Fruit fly (Drosophila melanogaster) whole organism, prepupa: ENCODE data around the gene CG42238.

Experiments used
- CG3032 ChIP-seq: fragments of 200-800 bp; optimal IDR thresholded peaks from 2 replicates; lab custom pipeline; 2019; ENCODE audit warnings: missing biosample characterization, mild to moderate bottlenecking, missing genetic modification characterization, moderate library complexity
- CG31627 ChIP-seq: fragments of 200-800 bp; sonication (Bioruptor generic); optimal IDR thresholded peaks from 3 replicates; lab custom pipeline; 2016; ENCODE audit warnings: missing biosample characterization, missing genetic modification characterization
- CG9139 ChIP-seq: fragments of 200-800 bp; sonication (Bioruptor generic); optimal IDR thresholded peaks from 3 replicates; lab custom pipeline; 2017; ENCODE audit warnings: missing biosample characterization, mild to moderate bottlenecking, missing genetic modification characterization
- Eip93F ChIP-seq: fragments of 200-800 bp; sonication (Bioruptor generic); optimal IDR thresholded peaks from 2 replicates; lab custom pipeline; 2016; ENCODE audit warnings: missing biosample characterization, mild to moderate bottlenecking, missing genetic modification characterization
- net ChIP-seq: fragments of 200-800 bp; sonication (Bioruptor generic); optimal IDR thresholded peaks from 3 replicates; lab custom pipeline; 2016; ENCODE audit warnings: missing biosample characterization, missing genetic modification characterization
- pdm3 ChIP-seq: fragments of 200-800 bp; sonication (Bioruptor generic); optimal IDR thresholded peaks from 3 replicates; lab custom pipeline; 2016; ENCODE audit warnings: missing biosample characterization, missing genetic modification characterization
- spab ChIP-seq: fragments of 200-800 bp; sonication (Bioruptor generic); optimal IDR thresholded peaks from 2 replicates; lab custom pipeline; 2017; ENCODE audit warnings: missing biosample characterization, mild to moderate bottlenecking, missing genetic modification characterization, missing genetic modification reagents
- vri ChIP-seq: fragments of 200-800 bp; sonication (Bioruptor generic); optimal IDR thresholded peaks from 3 replicates; lab custom pipeline; 2016; ENCODE audit warnings: missing biosample characterization, mild to moderate bottlenecking, missing genetic modification characterization

DNA sequence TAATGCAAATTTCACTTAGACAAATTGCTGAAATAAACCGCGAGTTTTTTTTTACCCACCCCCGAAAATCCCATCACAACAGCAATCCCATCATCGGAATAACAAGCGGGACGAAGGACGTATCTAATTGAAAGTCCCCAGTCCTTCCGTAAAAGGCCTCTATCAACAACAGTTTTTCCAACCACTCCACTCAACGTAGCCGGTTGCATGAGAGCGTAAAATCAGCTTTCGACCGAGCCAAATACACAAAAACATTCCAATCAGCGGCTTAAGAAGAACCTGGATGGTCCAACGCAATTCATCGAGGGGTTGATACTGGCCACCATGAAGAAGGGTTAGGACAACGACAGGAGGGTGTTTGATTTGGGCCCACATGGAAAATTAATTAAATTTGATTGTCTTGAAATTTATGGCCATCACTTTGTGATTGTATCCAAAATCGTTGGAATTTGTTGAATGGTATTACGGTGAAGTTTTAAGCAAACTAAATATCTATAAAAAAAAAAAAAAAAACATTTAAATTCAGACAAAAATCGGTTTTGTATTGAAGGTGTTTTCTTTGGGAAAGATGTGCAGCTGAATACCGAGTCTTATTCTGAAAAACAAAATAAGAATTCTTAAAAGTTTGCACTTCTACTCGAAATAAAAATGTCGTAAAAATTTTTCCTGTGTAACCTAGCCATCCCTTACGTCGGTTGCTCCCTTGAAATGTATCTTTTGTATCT lies 37.3 kb downstream of the CG42238 start:
- TF ChIP-seq pdm3 (GFP tag; lab: Kevin White, UChicago): peak; percentile 39
- no peak for TF ChIP-seq CG9139 (GFP tag; lab: Kevin White, UChicago)
- no peak for TF ChIP-seq Eip93F (GFP tag; lab: Kevin White, UChicago)
- TF ChIP-seq vri (GFP tag; lab: Kevin White, UChicago): no peak
- TF ChIP-seq spab (GFP tag; lab: Kevin White, UChicago): no peak
- no peak for TF ChIP-seq net
- no peak for TF ChIP-seq CG3032
- peak; percentile 1 for TF ChIP-seq CG31627 (GFP tag; lab: Kevin White, UChicago)
